Worm (Caenorhabditis elegans): ENCODE results near the gene Y79H2A.2.

DNA sequence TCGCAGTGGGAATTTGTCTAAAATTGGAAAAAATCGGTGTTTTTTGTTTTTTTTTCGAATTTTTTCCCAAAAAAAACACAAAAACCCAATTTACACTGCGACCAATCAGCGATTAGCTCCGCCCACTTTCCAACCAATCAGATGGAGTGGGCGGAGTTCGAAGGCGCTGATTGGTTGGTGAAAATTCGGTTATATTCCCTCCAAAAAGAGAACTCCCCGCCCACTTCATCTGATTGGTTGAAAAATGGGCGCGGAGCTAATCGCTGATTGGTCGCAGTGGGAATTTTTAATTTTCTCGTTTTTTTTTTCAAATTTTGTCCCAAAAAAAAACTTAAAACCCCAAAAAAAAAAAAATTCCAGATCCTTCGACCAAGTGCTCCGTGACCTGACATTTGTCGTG is 33.9 kb upstream of the Y79H2A.2 start:
- TF ChIP-seq pha-4 (tag; optimal IDR thresholded peaks at IDR 0.05) (no peak), M03D4.4 (tag; optimal IDR thresholded peaks at IDR 0.05) (no peak), unc-39 (tag; optimal IDR thresholded peaks at IDR 0.05) (no peak), lin-13 (tag; optimal IDR thresholded peaks at IDR 0.05) (no peak), lsy-2 (tag; optimal IDR thresholded peaks at IDR 0.05) (no peak), nhr-237 (tag; optimal IDR thresholded peaks at IDR 0.05) (no peak), snpc-4 (tag; optimal IDR thresholded peaks at IDR 0.05) (no peak), drap-1 (GFP tag; optimal IDR thresholded peaks at IDR 0.05) (no peak), nhr-12 (tag; optimal IDR thresholded peaks at IDR 0.05) (no peak), elt-1 (tag; optimal IDR thresholded peaks at IDR 0.05; ENCODE audit: borderline replicate concordance, insufficient read depth) (no peak)

Measured in whole organism, mixed stage, embryonic.